Worm (Caenorhabditis elegans) whole organism, mixed stage, embryonic: ENCODE results near the gene ZK550.6.
A peak's percentile ranks its signal among the peaks of the same experiment; 100 is the strongest.

Experiments used
- bed-3 ChIP-seq: fragments of 200-800 bp; sonication (Bioruptor generic); optimal IDR thresholded peaks from 3 replicates; lab custom pipeline; 2018; ENCODE audit warnings: mild to moderate bottlenecking, missing genetic modification characterization, moderate library complexity, missing compliant biosample characterization
- blmp-1 ChIP-seq: fragments of 150-350 bp; optimal IDR thresholded peaks from 2 replicates; lab custom pipeline; 2014; ENCODE audit warnings: missing biosample characterization, missing genetic modification characterization
- ceh-39 ChIP-seq: fragments of 150-350 bp; optimal IDR thresholded peaks from 2 replicates; lab custom pipeline; 2014; ENCODE audit warnings: missing biosample characterization, missing genetic modification characterization
- ceh-43 ChIP-seq: fragments of 200-800 bp; sonication (Bioruptor generic); optimal IDR thresholded peaks from 2 replicates; lab custom pipeline; 2018; ENCODE audit warnings: mild to moderate bottlenecking, missing genetic modification characterization, moderate library complexity, missing compliant biosample characterization
- ceh-83 ChIP-seq: fragments of 200-800 bp; sonication (Bioruptor generic); optimal IDR thresholded peaks from 2 replicates; lab custom pipeline; 2018; ENCODE audit warnings: mild to moderate bottlenecking, missing genetic modification characterization, missing compliant biosample characterization
- ces-1 ChIP-seq: fragments of 150-350 bp; optimal IDR thresholded peaks from 2 replicates; lab custom pipeline; 2014; ENCODE audit warnings: missing biosample characterization, missing genetic modification reagents, missing genetic modification characterization
- cnd-1 ChIP-seq: fragments of 200-800 bp; sonication (Bioruptor generic); optimal IDR thresholded peaks from 2 replicates; lab custom pipeline; 2018; ENCODE audit warnings: mild to moderate bottlenecking, missing genetic modification characterization, missing compliant biosample characterization
- drap-1 ChIP-seq: fragments of 200-800 bp; sonication (Bioruptor generic); optimal IDR thresholded peaks from 3 replicates; lab custom pipeline; 2018; ENCODE audit warnings: mild to moderate bottlenecking, missing genetic modification characterization, missing compliant biosample characterization
- elt-1 ChIP-seq: sonication (generic microtip); optimal IDR thresholded peaks from 2 replicates; lab custom pipeline; 2017; ENCODE audit warnings: missing genetic modification characterization, mild to moderate bottlenecking, missing compliant biosample characterization, antibody characterized with exemption, moderate library complexity, borderline replicate concordance; ENCODE audit not compliant: insufficient read depth
- elt-3 ChIP-seq: fragments of 150-350 bp; optimal IDR thresholded peaks from 2 replicates; lab custom pipeline; 2014; ENCODE audit warnings: missing biosample characterization, missing genetic modification characterization
- flh-1 ChIP-seq: fragments of 200-800 bp; sonication (Bioruptor generic); optimal IDR thresholded peaks from 2 replicates; lab custom pipeline; 2018; ENCODE audit warnings: mild to moderate bottlenecking, missing genetic modification characterization, moderate library complexity, missing compliant biosample characterization
- ham-2 ChIP-seq: fragments of 200-800 bp; sonication (Bioruptor generic); optimal IDR thresholded peaks from 2 replicates; lab custom pipeline; 2018; ENCODE audit warnings: mild to moderate bottlenecking, missing genetic modification characterization, missing compliant biosample characterization
- hlh-1 ChIP-seq: fragments of 150-350 bp; optimal IDR thresholded peaks from 2 replicates; lab custom pipeline; 2014; ENCODE audit warnings: missing biosample characterization, missing genetic modification reagents, missing genetic modification characterization
- lin-13 ChIP-seq: fragments of 150-350 bp; optimal IDR thresholded peaks from 2 replicates; lab custom pipeline; 2014; ENCODE audit warnings: missing biosample characterization, missing genetic modification characterization
- lin-32 ChIP-seq: fragments of 200-800 bp; sonication (Bioruptor generic); optimal IDR thresholded peaks from 2 replicates; lab custom pipeline; 2018; ENCODE audit warnings: mild to moderate bottlenecking, missing genetic modification characterization, missing compliant biosample characterization
- lsy-2 ChIP-seq: fragments of 150-350 bp; optimal IDR thresholded peaks from 2 replicates; lab custom pipeline; 2014; ENCODE audit warnings: missing biosample characterization, missing genetic modification characterization
- mab-5 ChIP-seq: fragments of 150-350 bp; optimal IDR thresholded peaks from 2 replicates; lab custom pipeline; 2014; ENCODE audit warnings: missing biosample characterization, missing genetic modification characterization
- mep-1 ChIP-seq: fragments of 150-350 bp; optimal IDR thresholded peaks from 2 replicates; lab custom pipeline; 2017; ENCODE audit warnings: missing biosample characterization, missing genetic modification reagents, missing genetic modification characterization, inconsistent platforms
- mls-2 ChIP-seq: sonication (generic microtip); optimal IDR thresholded peaks from 2 replicates; lab custom pipeline; 2016; ENCODE audit warnings: mild to moderate bottlenecking, missing genetic modification characterization, moderate library complexity, missing compliant biosample characterization
- nhr-2 ChIP-seq: fragments of 150-350 bp; optimal IDR thresholded peaks from 2 replicates; lab custom pipeline; 2014; ENCODE audit warnings: missing biosample characterization, missing genetic modification characterization
- nhr-237 ChIP-seq: fragments of 150-350 bp; optimal IDR thresholded peaks from 2 replicates; lab custom pipeline; 2014; ENCODE audit warnings: missing biosample characterization, missing genetic modification characterization
- nhr-28 ChIP-seq: fragments of 150-350 bp; optimal IDR thresholded peaks from 2 replicates; lab custom pipeline; 2014; ENCODE audit warnings: missing biosample characterization, missing genetic modification characterization
- pha-4 ChIP-seq: fragments of 150-350 bp; optimal IDR thresholded peaks from 2 replicates; lab custom pipeline; 2018; ENCODE audit warnings: missing biosample characterization, missing genetic modification reagents, missing genetic modification characterization
- sem-2 ChIP-seq: fragments of 200-800 bp; sonication (Bioruptor generic); optimal IDR thresholded peaks from 2 replicates; lab custom pipeline; 2018; ENCODE audit warnings: mild to moderate bottlenecking, missing genetic modification characterization, missing compliant biosample characterization
- snpc-4 ChIP-seq: fragments of 150-350 bp; optimal IDR thresholded peaks from 2 replicates; lab custom pipeline; 2014; ENCODE audit warnings: missing biosample characterization, missing genetic modification characterization
- sptf-1 ChIP-seq: sonication (generic microtip); optimal IDR thresholded peaks from 2 replicates; lab custom pipeline; 2017; ENCODE audit warnings: mild to moderate bottlenecking, missing genetic modification characterization, moderate library complexity, missing compliant biosample characterization
- tbx-8 ChIP-seq: fragments of 200-800 bp; sonication (Bioruptor generic); optimal IDR thresholded peaks from 2 replicates; lab custom pipeline; 2018; ENCODE audit warnings: mild to moderate bottlenecking, missing genetic modification characterization, moderate library complexity, missing compliant biosample characterization
- unc-120 ChIP-seq: sonication (generic microtip); optimal IDR thresholded peaks from 2 replicates; lab custom pipeline; 2017; ENCODE audit warnings: missing genetic modification characterization, missing compliant biosample characterization; ENCODE audit not compliant: poor library complexity, severe bottlenecking
- unc-39 ChIP-seq: fragments of 150-350 bp; optimal IDR thresholded peaks from 2 replicates; lab custom pipeline; 2014; ENCODE audit warnings: missing biosample characterization, missing genetic modification characterization
- unc-62 ChIP-seq: fragments of 150-350 bp; optimal IDR thresholded peaks from 2 replicates; lab custom pipeline; 2014; ENCODE audit warnings: missing biosample characterization, missing genetic modification reagents, missing genetic modification characterization
- zip-8 ChIP-seq: fragments of 150-350 bp; optimal IDR thresholded peaks from 2 replicates; lab custom pipeline; 2014; ENCODE audit warnings: missing biosample characterization, missing genetic modification characterization
- ztf-11 ChIP-seq: fragments of 150-350 bp; optimal IDR thresholded peaks from 2 replicates; lab custom pipeline; 2014; ENCODE audit warnings: missing biosample characterization, missing genetic modification characterization

Gene ZK550.6

DNA sequence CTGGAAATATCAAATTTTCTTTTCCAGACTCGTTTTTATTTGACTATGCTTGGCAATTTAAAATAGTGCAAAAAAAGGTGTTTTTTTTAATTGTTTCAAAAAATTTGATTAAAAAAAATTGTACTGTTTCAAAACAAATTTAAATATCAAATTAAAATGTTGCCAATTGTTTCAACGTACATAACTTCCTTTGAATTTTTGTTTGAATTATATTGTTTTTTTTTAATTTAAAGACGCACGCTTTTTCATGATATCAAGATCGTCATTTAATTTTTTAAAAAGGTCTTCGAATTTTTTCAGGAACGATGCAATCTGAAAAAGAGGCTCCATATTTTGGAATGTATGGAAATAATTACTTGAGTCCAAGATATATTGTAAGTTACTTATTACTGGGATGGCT is 38.8 kb downstream of the ZK550.6 start, which contains the start of gene Y116A8B.4:
Gene Y116A8B.4 (plus strand): TSS at position 301 of the 400 bp plus-strand sequence.
- no peak for TF ChIP-seq mep-1 (tag; lab: Kevin White, UChicago)
- no peak for TF ChIP-seq ceh-39 (tag; lab: Kevin White, UChicago)
- TF ChIP-seq ceh-43 (GFP tag; lab: Kevin White, UChicago), result no peak
- no peak for TF ChIP-seq lin-13 (tag; lab: Kevin White, UChicago)
- TF ChIP-seq lin-32 (GFP tag; lab: Kevin White, UChicago), result no peak
- no peak for TF ChIP-seq bed-3 (GFP tag; lab: Kevin White, UChicago)
- no peak for TF ChIP-seq hlh-1
- TF ChIP-seq unc-39 (tag; lab: Kevin White, UChicago), result no peak
- TF ChIP-seq unc-120 (tag; lab: Kevin White, UChicago), result no peak

DNA sequence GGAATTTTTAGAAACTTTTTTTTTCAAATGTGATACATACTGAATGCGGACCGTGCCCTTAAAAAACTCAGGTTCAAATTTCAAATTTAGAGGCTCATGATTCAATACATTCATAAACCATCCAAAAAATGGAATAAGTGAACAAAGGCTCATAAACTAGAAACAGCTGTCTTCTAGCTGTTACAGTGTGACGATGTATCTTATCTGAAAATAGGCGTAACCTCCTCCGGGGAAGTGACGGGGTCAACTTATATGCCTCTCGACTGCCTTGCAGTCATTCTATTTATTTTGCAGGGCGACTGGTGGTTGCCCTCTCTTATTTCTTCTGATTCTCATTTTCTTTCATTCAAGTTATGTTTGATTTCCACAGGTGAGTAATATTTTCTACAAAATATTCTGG is 46.2 kb downstream of the ZK550.6 start, which contains the start of gene Y116A8B.1:
Gene Y116A8B.1 (plus strand): TSS at position 301 of the 400 bp plus-strand sequence.
- TF ChIP-seq pha-4 (tag; lab: Kevin White, UChicago) (no peak), unc-39 (tag; lab: Kevin White, UChicago) (no peak), elt-3 (tag; lab: Kevin White, UChicago) (no peak), mep-1 (tag; lab: Kevin White, UChicago) (no peak), nhr-2 (tag; lab: Kevin White, UChicago) (no peak), unc-62 (GFP tag; lab: Kevin White, UChicago) (no peak), ztf-11 (no peak), ceh-83 (GFP tag; lab: Kevin White, UChicago) (no peak), blmp-1 (no peak), flh-1 (no peak), lin-32 (GFP tag; lab: Kevin White, UChicago) (no peak), hlh-1 (no peak), nhr-237 (tag; lab: Kevin White, UChicago) (no peak), unc-120 (tag; lab: Kevin White, UChicago) (no peak), sptf-1 (no peak), mab-5 (no peak), elt-1 (tag; lab: Kevin White, UChicago) (no peak)

DNA sequence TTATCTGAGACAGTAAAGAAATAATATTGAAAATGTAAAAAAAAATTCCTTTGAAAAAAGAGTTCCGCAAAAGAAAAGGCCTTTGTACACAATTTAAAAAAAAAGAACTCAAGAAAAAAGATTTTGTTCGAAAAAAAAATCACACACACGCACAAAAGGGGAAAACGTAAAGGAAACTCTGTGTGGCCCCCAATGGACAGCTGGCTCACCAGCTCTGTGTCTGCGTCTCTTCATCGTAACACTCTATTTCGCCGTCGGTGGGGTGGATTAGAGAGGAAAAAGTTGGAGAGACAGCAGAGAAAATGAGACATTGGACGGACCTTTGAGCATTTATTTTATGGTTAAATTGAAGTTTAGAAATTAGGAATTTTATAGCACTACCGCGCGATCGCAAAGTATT is 47.2 kb downstream of the ZK550.6 start:
- TF ChIP-seq sptf-1, result no peak
- TF ChIP-seq elt-3 (tag; lab: Kevin White, UChicago), result no peak
- TF ChIP-seq ces-1 (GFP tag; lab: Kevin White, UChicago), result no peak
- no peak for TF ChIP-seq tbx-8 (GFP tag; lab: Kevin White, UChicago)
- peak; percentile 93 for TF ChIP-seq unc-120 (tag; lab: Kevin White, UChicago)
- TF ChIP-seq ceh-43 (GFP tag; lab: Kevin White, UChicago), result no peak
- no peak for TF ChIP-seq sem-2 (GFP tag; lab: Kevin White, UChicago)
- TF ChIP-seq nhr-237 (tag; lab: Kevin White, UChicago), result no peak
- TF ChIP-seq hlh-1, result peak; percentile 78
- no peak for TF ChIP-seq mab-5
- no peak for TF ChIP-seq flh-1
- TF ChIP-seq lin-13 (tag; lab: Kevin White, UChicago), result no peak
- no peak for TF ChIP-seq elt-1 (tag; lab: Kevin White, UChicago)
- no peak for TF ChIP-seq zip-8 (tag; lab: Kevin White, UChicago)
- peak; percentile 79 for TF ChIP-seq cnd-1 (tag; lab: Kevin White, UChicago)
- no peak for TF ChIP-seq mls-2 (tag; lab: Kevin White, UChicago)
- peak; percentile 86 for TF ChIP-seq lin-32 (GFP tag; lab: Kevin White, UChicago)
- no peak for TF ChIP-seq drap-1 (GFP tag; lab: Kevin White, UChicago)
- no peak for TF ChIP-seq ceh-39 (tag; lab: Kevin White, UChicago)
- TF ChIP-seq lsy-2, result no peak
- TF ChIP-seq unc-62 (GFP tag; lab: Kevin White, UChicago), result no peak
- TF ChIP-seq bed-3 (GFP tag; lab: Kevin White, UChicago), result no peak
- no peak for TF ChIP-seq ztf-11

DNA sequence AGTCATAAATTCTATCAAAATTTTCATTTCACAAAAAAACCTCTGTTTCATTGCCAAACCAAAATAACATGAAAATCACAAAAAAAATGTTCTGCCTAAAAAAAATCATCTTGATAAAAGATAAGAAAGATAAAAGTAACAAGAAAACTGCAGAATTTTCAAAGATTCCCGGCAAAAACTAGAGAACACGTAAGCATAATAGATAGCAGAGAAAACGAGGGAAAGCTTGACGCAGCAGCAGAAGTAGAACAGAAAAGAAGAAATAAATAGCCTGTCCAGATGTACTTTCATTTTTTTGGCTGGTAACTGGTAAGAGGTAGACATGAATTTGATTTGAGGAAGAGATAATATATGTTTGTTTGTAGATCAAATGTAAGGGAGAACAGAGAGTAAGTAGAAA is 51.5 kb downstream of the ZK550.6 start:
- TF ChIP-seq mep-1 (tag; lab: Kevin White, UChicago), result no peak
- no peak for TF ChIP-seq unc-39 (tag; lab: Kevin White, UChicago)
- TF ChIP-seq ham-2, result no peak
- TF ChIP-seq nhr-28 (tag; lab: Kevin White, UChicago), result no peak
- no peak for TF ChIP-seq ceh-43 (GFP tag; lab: Kevin White, UChicago)
- TF ChIP-seq nhr-2 (tag; lab: Kevin White, UChicago), result no peak
- TF ChIP-seq nhr-237 (tag; lab: Kevin White, UChicago), result no peak
- TF ChIP-seq snpc-4 (tag; lab: Kevin White, UChicago), result no peak
- no peak for TF ChIP-seq hlh-1
- TF ChIP-seq ceh-39 (tag; lab: Kevin White, UChicago), result no peak
- TF ChIP-seq ceh-83 (GFP tag; lab: Kevin White, UChicago), result no peak
- no peak for TF ChIP-seq mab-5
- TF ChIP-seq bed-3 (GFP tag; lab: Kevin White, UChicago), result no peak
- TF ChIP-seq unc-120 (tag; lab: Kevin White, UChicago), result no peak
